Fruit fly (Drosophila melanogaster) whole organism, prepupa: ENCODE data around the gene CG12951.

Experiments used
- CG10669 ChIP-seq: fragments of 200-800 bp; sonication (Bioruptor generic); optimal IDR thresholded peaks from 3 replicates; lab custom pipeline; 2018; ENCODE audit warnings: missing biosample characterization, mild to moderate bottlenecking, missing genetic modification characterization, moderate library complexity
- CG11294 ChIP-seq: fragments of 200-800 bp; sonication (Bioruptor generic); IDR thresholded peaks from 2 replicates; pipeline ENCODE4 v1.3.6; 2022; ENCODE audit warnings: missing biosample characterization, missing genetic modification characterization
- CG11762 ChIP-seq: fragments of 200-800 bp; sonication (Bioruptor generic); optimal IDR thresholded peaks from 3 replicates; lab custom pipeline; 2016; ENCODE audit warnings: missing biosample characterization, missing genetic modification characterization; ENCODE audit not compliant: insufficient read depth
- CG15336 ChIP-seq: fragments of 200-800 bp; sonication (Bioruptor generic); IDR thresholded peaks from 2 replicates; pipeline ENCODE4 v1.3.6; 2022; ENCODE audit warnings: missing biosample characterization, missing genetic modification characterization
- CG1621 ChIP-seq: fragments of 200-800 bp; sonication (Bioruptor generic); optimal IDR thresholded peaks from 3 replicates; lab custom pipeline; 2018; ENCODE audit warnings: missing biosample characterization, mild to moderate bottlenecking, missing genetic modification characterization
- CG16779 ChIP-seq: fragments of 200-800 bp; sonication (Bioruptor generic); optimal IDR thresholded peaks from 3 replicates; lab custom pipeline; 2017; ENCODE audit warnings: missing biosample characterization, mild to moderate bottlenecking, missing genetic modification characterization
- CG3032 ChIP-seq: fragments of 200-800 bp; optimal IDR thresholded peaks from 2 replicates; lab custom pipeline; 2019; ENCODE audit warnings: missing biosample characterization, mild to moderate bottlenecking, missing genetic modification characterization, moderate library complexity
- CG31627 ChIP-seq: fragments of 200-800 bp; sonication (Bioruptor generic); optimal IDR thresholded peaks from 3 replicates; lab custom pipeline; 2016; ENCODE audit warnings: missing biosample characterization, missing genetic modification characterization
- CG32006 ChIP-seq: fragments of 200-800 bp; sonication (Bioruptor generic); optimal IDR thresholded peaks from 3 replicates; lab custom pipeline; 2017; ENCODE audit warnings: missing biosample characterization, mild to moderate bottlenecking, missing genetic modification characterization
- CG34406 ChIP-seq: fragments of 200-800 bp; sonication (Bioruptor generic); optimal IDR thresholded peaks from 3 replicates; lab custom pipeline; 2016; ENCODE audit warnings: missing biosample characterization, missing genetic modification characterization
- CG4318 ChIP-seq: fragments of 200-800 bp; sonication (Bioruptor generic); optimal IDR thresholded peaks from 3 replicates; lab custom pipeline; 2017; ENCODE audit warnings: missing biosample characterization, mild to moderate bottlenecking, missing genetic modification characterization
- CG6163 ChIP-seq: fragments of 200-800 bp; sonication (Bioruptor generic); IDR thresholded peaks from 3 replicates; pipeline ENCODE4 v1.3.6; 2022; ENCODE audit warnings: missing biosample characterization, missing genetic modification characterization
- CG6276 ChIP-seq: fragments of 200-800 bp; sonication (Bioruptor generic); optimal IDR thresholded peaks from 2 replicates; lab custom pipeline; 2017; ENCODE audit warnings: missing biosample characterization, mild to moderate bottlenecking, missing genetic modification characterization
- CG6792 ChIP-seq: fragments of 200-800 bp; sonication (Bioruptor generic); optimal IDR thresholded peaks from 3 replicates; lab custom pipeline; 2016; ENCODE audit warnings: missing biosample characterization, missing genetic modification characterization
- CG6808 ChIP-seq: fragments of 200-800 bp; sonication (Bioruptor generic); optimal IDR thresholded peaks from 3 replicates; lab custom pipeline; 2017; ENCODE audit warnings: missing biosample characterization, missing genetic modification characterization, mild to moderate bottlenecking, moderate library complexity, missing genetic modification reagents
- CG6854 ChIP-seq: fragments of 200-800 bp; sonication (Bioruptor generic); optimal IDR thresholded peaks from 2 replicates; lab custom pipeline; 2017; ENCODE audit warnings: missing biosample characterization, mild to moderate bottlenecking, missing genetic modification characterization
- CG7368 ChIP-seq: fragments of 200-800 bp; sonication (Bioruptor generic); optimal IDR thresholded peaks from 3 replicates; lab custom pipeline; 2016; ENCODE audit warnings: missing biosample characterization, missing genetic modification characterization
- CG8632 ChIP-seq: fragments of 200-800 bp; sonication (Bioruptor generic); optimal IDR thresholded peaks from 3 replicates; lab custom pipeline; 2016; ENCODE audit warnings: missing biosample characterization, missing genetic modification characterization
- CG9139 ChIP-seq: fragments of 200-800 bp; sonication (Bioruptor generic); optimal IDR thresholded peaks from 3 replicates; lab custom pipeline; 2017; ENCODE audit warnings: missing biosample characterization, mild to moderate bottlenecking, missing genetic modification characterization
- Eip93F ChIP-seq: fragments of 200-800 bp; sonication (Bioruptor generic); optimal IDR thresholded peaks from 2 replicates; lab custom pipeline; 2016; ENCODE audit warnings: missing biosample characterization, mild to moderate bottlenecking, missing genetic modification characterization
- Ets21C ChIP-seq: fragments of 200-800 bp; sonication (Bioruptor generic); optimal IDR thresholded peaks from 3 replicates; lab custom pipeline; 2016; ENCODE audit warnings: missing biosample characterization, missing genetic modification characterization
- Ets96B ChIP-seq: fragments of 200-800 bp; optimal IDR thresholded peaks from 2 replicates; lab custom pipeline; 2019; ENCODE audit warnings: missing biosample characterization, mild to moderate bottlenecking, missing genetic modification characterization, moderate library complexity
- Gug ChIP-seq: fragments of 200-800 bp; sonication (Bioruptor generic); IDR thresholded peaks from 2 replicates; pipeline ENCODE4 v1.3.6; 2022; ENCODE audit warnings: missing biosample characterization, missing genetic modification characterization
- Hr38 ChIP-seq: sonication (Bioruptor generic); optimal IDR thresholded peaks from 2 replicates; lab custom pipeline; 2016; ENCODE audit warnings: missing biosample characterization, missing genetic modification characterization
- Hr39 ChIP-seq: fragments of 200-800 bp; sonication (Bioruptor generic); optimal IDR thresholded peaks from 2 replicates; lab custom pipeline; 2016; ENCODE audit warnings: missing biosample characterization, missing genetic modification characterization
- Hr4 ChIP-seq: fragments of 200-800 bp; sonication (Bioruptor generic); optimal IDR thresholded peaks from 3 replicates; lab custom pipeline; 2016; ENCODE audit warnings: missing biosample characterization, missing genetic modification characterization
- Lpt ChIP-seq: fragments of 200-800 bp; sonication (Bioruptor generic); optimal IDR thresholded peaks from 3 replicates; lab custom pipeline; 2016; ENCODE audit warnings: missing biosample characterization, missing genetic modification characterization
- Met ChIP-seq: fragments of 200-800 bp; sonication (Bioruptor generic); optimal IDR thresholded peaks from 3 replicates; lab custom pipeline; 2016; ENCODE audit warnings: missing biosample characterization, missing genetic modification characterization
- OdsH ChIP-seq: fragments of 200-800 bp; sonication (Bioruptor generic); optimal IDR thresholded peaks from 3 replicates; lab custom pipeline; 2016; ENCODE audit warnings: missing biosample characterization, missing genetic modification characterization
- Smox ChIP-seq: fragments of 200-800 bp; sonication (Bioruptor generic); optimal IDR thresholded peaks from 3 replicates; lab custom pipeline; 2016; ENCODE audit warnings: missing biosample characterization, missing genetic modification characterization
- Sox102F ChIP-seq: fragments of 200-800 bp; sonication (Bioruptor generic); optimal IDR thresholded peaks from 2 replicates; lab custom pipeline; 2016; ENCODE audit warnings: missing biosample characterization, mild to moderate bottlenecking, missing genetic modification characterization
- Sox14 ChIP-seq: fragments of 200-800 bp; sonication (Bioruptor generic); optimal IDR thresholded peaks from 3 replicates; lab custom pipeline; 2016; ENCODE audit warnings: missing biosample characterization, missing genetic modification characterization
- Sox15 ChIP-seq: fragments of 200-800 bp; sonication (Bioruptor generic); optimal IDR thresholded peaks from 3 replicates; lab custom pipeline; 2016; ENCODE audit warnings: missing biosample characterization, missing genetic modification characterization
- acj6 ChIP-seq: fragments of 200-800 bp; sonication (Bioruptor generic); optimal IDR thresholded peaks from 3 replicates; lab custom pipeline; 2016; ENCODE audit warnings: missing biosample characterization, missing genetic modification characterization
- cyc ChIP-seq: fragments of 200-800 bp; sonication (Bioruptor generic); optimal IDR thresholded peaks from 3 replicates; lab custom pipeline; 2016; ENCODE audit warnings: missing biosample characterization, missing genetic modification characterization
- dac ChIP-seq: fragments of 200-800 bp; sonication (Bioruptor generic); optimal IDR thresholded peaks from 2 replicates; lab custom pipeline; 2017; ENCODE audit warnings: missing biosample characterization, mild to moderate bottlenecking, missing genetic modification characterization
- dsx ChIP-seq: fragments of 200-800 bp; optimal IDR thresholded peaks from 3 replicates; lab custom pipeline; 2019; ENCODE audit warnings: missing biosample characterization, mild to moderate bottlenecking, missing genetic modification characterization, moderate library complexity; ENCODE audit not compliant: poor library complexity, severe bottlenecking
- esn ChIP-seq: fragments of 200-800 bp; sonication (Bioruptor generic); optimal IDR thresholded peaks from 2 replicates; lab custom pipeline; 2016; ENCODE audit warnings: missing biosample characterization, mild to moderate bottlenecking, missing genetic modification characterization, moderate library complexity
- fd59A ChIP-seq: fragments of 200-800 bp; sonication (Bioruptor generic); optimal IDR thresholded peaks from 2 replicates; lab custom pipeline; 2017; ENCODE audit warnings: missing biosample characterization, mild to moderate bottlenecking, missing genetic modification characterization, missing genetic modification reagents
- fkh ChIP-seq: fragments of 200-800 bp; sonication (Bioruptor generic); optimal IDR thresholded peaks from 3 replicates; lab custom pipeline; 2017; ENCODE audit warnings: missing biosample characterization, mild to moderate bottlenecking, missing genetic modification characterization, moderate library complexity
- lz ChIP-seq: fragments of 200-800 bp; sonication (Bioruptor generic); optimal IDR thresholded peaks from 3 replicates; lab custom pipeline; 2016; ENCODE audit warnings: missing biosample characterization, missing genetic modification characterization
- net ChIP-seq: fragments of 200-800 bp; sonication (Bioruptor generic); optimal IDR thresholded peaks from 3 replicates; lab custom pipeline; 2016; ENCODE audit warnings: missing biosample characterization, missing genetic modification characterization
- salr ChIP-seq, 2 experiments: fragments of 200-800 bp; sonication (Bioruptor generic); optimal IDR thresholded peaks; 3 replicates each; lab custom pipeline; 2016 to 2018; ENCODE audit warnings: missing biosample characterization in 2 of 2, missing genetic modification characterization in 2 of 2, mild to moderate bottlenecking in 1 of 2
- ss ChIP-seq, 2 experiments: fragments of 200-800 bp; sonication (Bioruptor generic); optimal IDR thresholded peaks; 2 replicates in 1 of 2; 3 replicates in 1 of 2; lab custom pipeline; 2017 to 2018; ENCODE audit warnings: mild to moderate bottlenecking in 2 of 2, missing biosample characterization in 2 of 2, missing genetic modification characterization in 2 of 2, moderate library complexity in 1 of 2
- topi ChIP-seq: fragments of 200-800 bp; sonication (Bioruptor generic); optimal IDR thresholded peaks from 3 replicates; lab custom pipeline; 2016; ENCODE audit warnings: missing biosample characterization, missing genetic modification characterization
- vri ChIP-seq: fragments of 200-800 bp; sonication (Bioruptor generic); optimal IDR thresholded peaks from 3 replicates; lab custom pipeline; 2016; ENCODE audit warnings: missing biosample characterization, mild to moderate bottlenecking, missing genetic modification characterization

The CG12951 gene

dm6 chr3R:9330231-9330630, at the start of gene CG12951:
Gene CG12951, minus strand, starts transcription at chr3R:9330331.
- no peak for TF ChIP-seq dsx
- no peak for TF ChIP-seq topi (GFP tag; lab: Kevin White, UChicago)
- no peak for TF ChIP-seq CG6854
- TF ChIP-seq CG6276 (GFP tag; lab: Kevin White, UChicago): no peak
- no peak for TF ChIP-seq cyc (GFP tag; lab: Kevin White, UChicago)
- no peak for TF ChIP-seq CG6808 (GFP tag; lab: Kevin White, UChicago)
- no peak for TF ChIP-seq CG7368 (GFP tag; lab: Kevin White, UChicago)
- no peak for TF ChIP-seq CG32006 (GFP tag; lab: Kevin White, UChicago)
- TF ChIP-seq CG15336 (GFP tag; lab: Robert Waterston, UW): no peak
- TF ChIP-seq Gug (GFP tag; lab: Robert Waterston, UW): no peak
- TF ChIP-seq CG3032 (tag; lab: Kevin White, UChicago): no peak
- no peak for TF ChIP-seq CG6792 (GFP tag; lab: Kevin White, UChicago)

dm6 chr3R:9378644-9379411, 48.7 kb upstream of the CG12951 start:
- TF ChIP-seq salr (GFP tag; optimal IDR thresholded peaks at IDR 0.05; lab: Kevin White, UChicago): peak; percentile 42 to 78
- peak; percentile 70 for TF ChIP-seq CG11762 (GFP tag; lab: Kevin White, UChicago)
- peak; percentile 86 for TF ChIP-seq fd59A (GFP tag; lab: Kevin White, UChicago)
- peak; percentile 76 for TF ChIP-seq CG31627 (GFP tag; lab: Kevin White, UChicago)
- peak; percentile 81 for TF ChIP-seq CG9139
- peak; percentile 74 for TF ChIP-seq Ets21C (GFP tag; lab: Kevin White, UChicago)
- peak; percentile 58 for TF ChIP-seq Lpt
- TF ChIP-seq vri (GFP tag; lab: Kevin White, UChicago): peak; percentile 90
- TF ChIP-seq Smox: peak; percentile 88
- no peak for TF ChIP-seq dac (GFP tag; lab: Kevin White, UChicago)
- TF ChIP-seq CG16779 (tag; lab: Kevin White, UChicago): peak; percentile 82
- peak; percentile 81 for TF ChIP-seq CG6854
- peak; percentile 86 for TF ChIP-seq CG10669
- peak; percentile 17 for TF ChIP-seq CG4318 (GFP tag; lab: Kevin White, UChicago)
- peak; percentile 95 for TF ChIP-seq esn (GFP tag; lab: Kevin White, UChicago)
- peak; percentile 89 for TF ChIP-seq CG34406 (GFP tag; lab: Kevin White, UChicago)
- peak; percentile 75 for TF ChIP-seq CG1621 (tag; lab: Kevin White, UChicago)
- peak; percentile 88 to 90 for TF ChIP-seq ss (GFP tag; optimal IDR thresholded peaks at IDR 0.05; lab: Kevin White, UChicago)
- peak; percentile 66 for TF ChIP-seq fkh (GFP tag; lab: Kevin White, UChicago)
- TF ChIP-seq dsx: peak; percentile 91
- 0 out of 2 replicates have a peak, but pooled peaks have one; percentile 26 for TF ChIP-seq CG11294
- TF ChIP-seq cyc (GFP tag; lab: Kevin White, UChicago): peak; percentile 87
- TF ChIP-seq lz (GFP tag; lab: Kevin White, UChicago): peak; percentile 92
- peak; percentile 91 for TF ChIP-seq Sox102F (GFP tag; lab: Kevin White, UChicago)
- TF ChIP-seq acj6 (GFP tag; lab: Kevin White, UChicago): peak; percentile 84
- TF ChIP-seq Hr39 (GFP tag; lab: Kevin White, UChicago): peak; percentile 76
- peak; percentile 88 for TF ChIP-seq Ets96B (tag; lab: Kevin White, UChicago)
- TF ChIP-seq CG6792 (GFP tag; lab: Kevin White, UChicago): peak; percentile 91
- peak; percentile 85 for TF ChIP-seq CG8632 (GFP tag; lab: Kevin White, UChicago)
- peak; percentile 71 for TF ChIP-seq Sox15 (GFP tag; lab: Kevin White, UChicago)
- TF ChIP-seq net (GFP tag; lab: Kevin White, UChicago): peak; percentile 75
- TF ChIP-seq CG6808 (GFP tag; lab: Kevin White, UChicago): peak; percentile 90
- TF ChIP-seq topi (GFP tag; lab: Kevin White, UChicago): peak; percentile 94
- TF ChIP-seq OdsH: peak; percentile 71
- peak; percentile 70; the same call in 2 of the 3 replicates for TF ChIP-seq CG6163
- peak; percentile 91 for TF ChIP-seq Met (GFP tag; lab: Kevin White, UChicago)
- peak; percentile 78 for TF ChIP-seq Eip93F
- TF ChIP-seq Hr38: no peak
- peak; percentile 79 for TF ChIP-seq CG7368 (GFP tag; lab: Kevin White, UChicago)
- peak; percentile 1 for TF ChIP-seq Hr4
- peak; percentile 23 for TF ChIP-seq CG6276 (GFP tag; lab: Kevin White, UChicago)
- peak; percentile 77 for TF ChIP-seq Sox14
- TF ChIP-seq CG3032 (tag; lab: Kevin White, UChicago): peak; percentile 92
